Fruit fly (Drosophila melanogaster): ENCODE results near the gene Sprn.
A peak's percentile ranks its signal among the peaks of the same experiment; 100 is the strongest.

dm6 chr3L:11863587-11863986, 15.3 kb upstream of the Sprn start:
- TF ChIP-seq Snoo (tag; optimal IDR thresholded peaks at IDR 0.05) (no peak), CG8159 (tag; optimal IDR thresholded peaks at IDR 0.05) (peak; percentile 69)

Data from whole organism, pupa.